Fruit fly (Drosophila melanogaster): ENCODE measurements around the gene SP1173.
A peak's percentile ranks its signal among the peaks of the same experiment; 100 is the strongest.

dm6 chr3L:6703368-6703807 lies at the start of gene SP1173:
- TF ChIP-seq CG8632 (GFP tag; optimal IDR thresholded peaks at IDR 0.05) (no peak), dac (GFP tag; optimal IDR thresholded peaks at IDR 0.05) (no peak), CG3032 (tag; optimal IDR thresholded peaks at IDR 0.05) (no peak), CG16779 (tag; optimal IDR thresholded peaks at IDR 0.05) (no peak), topi (GFP tag; optimal IDR thresholded peaks at IDR 0.05) (no peak), Lpt (GFP tag; optimal IDR thresholded peaks at IDR 0.05) (peak; percentile 20), CG10669 (GFP tag; optimal IDR thresholded peaks at IDR 0.05) (no peak), Hr4 (GFP tag; optimal IDR thresholded peaks at IDR 0.05) (no peak), acj6 (GFP tag; optimal IDR thresholded peaks at IDR 0.05) (no peak), Gug (GFP tag; IDR thresholded peaks at IDR 0.05) (no peak), salr (GFP tag; optimal IDR thresholded peaks at IDR 0.05) (no peak), CG31627 (GFP tag; optimal IDR thresholded peaks at IDR 0.05) (no peak)

All from whole organism, prepupa.